Worm (Caenorhabditis elegans) whole organism, early embryonic: Measurements from ENCODE around the gene C27D8.2.
"Not testable (repeated sequence)": the region's sequence is repeated elsewhere in the genome, so short reads cannot be mapped to it uniquely, and the experiment has no call there.

Source experiments
- B0310.2 ChIP-seq: sonication (generic microtip); optimal IDR thresholded peaks from 2 replicates; lab custom pipeline; 2016; ENCODE audit warnings: mild to moderate bottlenecking, missing genetic modification characterization, missing compliant biosample characterization
- F13C5.2 ChIP-seq: sonication (generic microtip); optimal IDR thresholded peaks from 2 replicates; lab custom pipeline; 2017; ENCODE audit warnings: mild to moderate bottlenecking, missing genetic modification characterization, inconsistent platforms, missing compliant biosample characterization
- aly-1 ChIP-seq: sonication (generic microtip); optimal IDR thresholded peaks from 2 replicates; lab custom pipeline; 2016; ENCODE audit warnings: missing genetic modification characterization, missing compliant biosample characterization
- ama-1 ChIP-seq: fragments of 150-350 bp; optimal IDR thresholded peaks from 2 replicates; lab custom pipeline; 2014
- ceh-13 ChIP-seq: fragments of 200-800 bp; sonication (Bioruptor generic); optimal IDR thresholded peaks from 2 replicates; lab custom pipeline; 2018; ENCODE audit warnings: mild to moderate bottlenecking, missing genetic modification characterization, missing compliant biosample characterization
- flt-1 ChIP-seq: fragments of 200-800 bp; sonication (Bioruptor generic); IDR thresholded peaks from 2 replicates; pipeline ENCODE4 v1.3.6; 2022; ENCODE audit warnings: missing genetic modification characterization, missing compliant biosample characterization
- hmbx-1 ChIP-seq: sonication (generic microtip); optimal IDR thresholded peaks from 2 replicates; lab custom pipeline; 2016; ENCODE audit warnings: mild to moderate bottlenecking, missing genetic modification characterization, missing compliant biosample characterization
- hnd-1 ChIP-seq: sonication (generic microtip); optimal IDR thresholded peaks from 2 replicates; lab custom pipeline; 2016; ENCODE audit warnings: missing genetic modification characterization, missing compliant biosample characterization
- pes-1 ChIP-seq: fragments of 200-800 bp; sonication (Bioruptor generic); IDR thresholded peaks from 2 replicates; pipeline ENCODE4 v1.3.6; 2022; ENCODE audit warnings: missing genetic modification reagents, missing genetic modification characterization, missing compliant biosample characterization
- sea-1 ChIP-seq: fragments of 200-800 bp; sonication (Bioruptor generic); conservative IDR thresholded peaks from 2 replicates; pipeline ENCODE4 v1.3.6; 2022; ENCODE audit warnings: missing genetic modification characterization, missing compliant biosample characterization
- tbx-37 ChIP-seq: fragments of 200-800 bp; sonication (Bioruptor generic); conservative IDR thresholded peaks from 2 replicates; pipeline ENCODE4 v1.3.6; 2022; ENCODE audit warnings: missing genetic modification reagents, missing genetic modification characterization, missing compliant biosample characterization
- tra-4 ChIP-seq: sonication (generic microtip); optimal IDR thresholded peaks from 2 replicates; lab custom pipeline; 2017; ENCODE audit warnings: missing genetic modification characterization, missing compliant biosample characterization

ce11 chrIV:12677137-12677536, 33.9 kb upstream of the C27D8.2 start, which contains the start of gene T23B5.6:
- TF ChIP-seq sea-1 (GFP tag; lab: Robert Waterston, UW); ama-1; B0310.2 (tag; lab: Kevin White, UChicago); F13C5.2; flt-1; pes-1 (GFP tag; lab: Robert Waterston, UW); ceh-13 (GFP tag; lab: Kevin White, UChicago); aly-1 (tag; lab: Kevin White, UChicago); hnd-1 (tag; lab: Kevin White, UChicago); hmbx-1; tbx-37; tra-4: not testable (repeated sequence)
